Worm (Caenorhabditis elegans): ENCODE results near the gene T13B5.9.

T13B5.9 gene

DNA sequence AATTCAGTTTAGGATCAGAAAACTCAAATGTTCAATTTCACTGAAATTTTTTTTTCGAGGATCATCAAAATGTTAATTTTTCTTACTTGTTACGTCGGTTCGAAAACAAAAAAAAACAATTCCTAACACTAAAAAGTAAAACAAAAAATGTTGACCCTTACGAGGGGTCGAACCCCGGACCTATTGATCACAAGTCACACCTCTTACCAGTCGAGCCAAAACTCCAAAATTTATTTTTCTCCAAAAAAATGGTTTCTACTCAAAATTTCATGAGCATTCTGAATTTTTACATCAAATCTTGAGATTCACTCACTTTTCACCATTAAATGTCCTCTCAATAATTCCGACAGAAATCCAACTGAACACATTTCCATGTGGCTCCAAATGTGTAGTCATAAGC is 2.1 kb downstream of the T13B5.9 start:
- TF ChIP-seq hlh-13 (GFP tag; optimal IDR thresholded peaks at IDR 0.05) = no peak
- no peak for TF ChIP-seq T23F11.4 (GFP tag; optimal IDR thresholded peaks at IDR 0.05)
- TF ChIP-seq pros-1 (tag; optimal IDR thresholded peaks at IDR 0.05) = no peak
- no peak for TF ChIP-seq mec-3 (tag; optimal IDR thresholded peaks at IDR 0.05; ENCODE audit: borderline replicate concordance)
- no peak for TF ChIP-seq ceh-31 (tag; optimal IDR thresholded peaks at IDR 0.05)
- TF ChIP-seq tbx-7 (tag; optimal IDR thresholded peaks at IDR 0.05) = no peak
- TF ChIP-seq ceh-22 (tag; optimal IDR thresholded peaks at IDR 0.05) = no peak
- no peak for TF ChIP-seq C08G9.2 (tag; optimal IDR thresholded peaks at IDR 0.05)
- TF ChIP-seq rnt-1 (tag; optimal IDR thresholded peaks at IDR 0.05) = no peak
- no peak for TF ChIP-seq K02D7.2 (tag; optimal IDR thresholded peaks at IDR 0.05)
- TF ChIP-seq pat-9 (tag; optimal IDR thresholded peaks at IDR 0.05) = no peak
- no peak for TF ChIP-seq hlh-6 (tag; optimal IDR thresholded peaks at IDR 0.05)
- TF ChIP-seq nhr-232 (tag; optimal IDR thresholded peaks at IDR 0.05) = no peak
- TF ChIP-seq fkh-6 (tag; optimal IDR thresholded peaks at IDR 0.05) = no peak
- no peak for TF ChIP-seq dmd-4 (tag; optimal IDR thresholded peaks at IDR 0.05; ENCODE audit: borderline replicate concordance)
- no peak for TF ChIP-seq pqm-1 (tag; optimal IDR thresholded peaks at IDR 0.05)
- no peak for TF ChIP-seq zip-5 (tag; optimal IDR thresholded peaks at IDR 0.05)

DNA sequence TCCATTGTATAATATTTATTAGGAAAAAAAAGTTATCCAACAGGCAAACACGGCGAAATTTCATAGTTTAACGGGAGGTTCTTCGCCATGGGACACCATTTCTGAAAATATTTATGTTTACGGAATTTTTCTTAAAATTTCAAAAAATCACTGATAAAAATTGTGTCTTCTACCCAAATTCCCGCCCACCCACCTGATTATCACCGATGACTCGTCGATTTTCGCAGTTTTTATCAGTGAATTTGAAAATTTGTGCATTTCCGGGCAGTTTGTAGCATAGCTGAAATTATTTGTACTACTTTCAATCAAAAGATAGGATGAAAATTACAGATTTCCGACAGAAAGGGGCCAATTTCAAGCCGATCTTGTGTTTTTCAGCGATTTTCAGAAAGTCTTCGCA is 2.9 kb downstream of the T13B5.9 start:
- TF ChIP-seq unc-3 (GFP tag; conservative IDR thresholded peaks at IDR 0.05) = no peak
- TF ChIP-seq unc-3 (tag; optimal IDR thresholded peaks at IDR 0.05) = no peak

DNA sequence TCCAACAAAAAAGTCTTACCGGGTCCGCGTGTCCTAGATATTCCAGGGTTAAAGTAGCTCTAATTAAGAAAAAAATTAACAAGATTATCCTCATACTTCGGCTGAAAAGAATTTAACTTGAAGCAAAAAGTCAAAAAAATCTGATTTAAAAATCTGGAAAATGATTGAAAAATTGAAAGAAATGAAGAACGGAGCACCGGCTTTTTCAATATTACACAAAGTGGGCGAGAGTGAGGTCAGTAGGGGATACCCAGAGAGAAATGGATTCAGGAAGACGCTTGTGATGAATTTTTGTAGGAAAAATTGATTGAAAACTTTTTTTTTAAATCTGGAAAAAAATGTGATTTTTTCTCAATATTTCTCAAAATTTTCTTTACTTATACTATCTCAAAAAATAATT is 3.6 kb downstream of the T13B5.9 start, which contains the start of gene pho-14:
pho-14 (minus strand) TSS at position 101 of the 400 bp plus-strand sequence.
- no peak for TF ChIP-seq tbx-7 (tag; optimal IDR thresholded peaks at IDR 0.05)
- TF ChIP-seq K09A11.1 (tag; optimal IDR thresholded peaks at IDR 0.05; ENCODE audit: insufficient read depth) = no peak
- no peak for TF ChIP-seq pqm-1 (tag; optimal IDR thresholded peaks at IDR 0.05)
- no peak for TF ChIP-seq C08G9.2 (tag; optimal IDR thresholded peaks at IDR 0.05)
- no peak for TF ChIP-seq ref-2 (tag; optimal IDR thresholded peaks at IDR 0.05)
- no peak for TF ChIP-seq C38D4.7 (GFP tag; optimal IDR thresholded peaks at IDR 0.05)
- no peak for TF ChIP-seq ztf-16 (tag; optimal IDR thresholded peaks at IDR 0.05)
- no peak for TF ChIP-seq hlh-8 (tag; optimal IDR thresholded peaks at IDR 0.05)
- no peak for TF ChIP-seq unc-86 (tag; optimal IDR thresholded peaks at IDR 0.05)
- no peak for TF ChIP-seq ceh-14 (tag; optimal IDR thresholded peaks at IDR 0.05)
- no peak for TF ChIP-seq unc-55 (GFP tag; optimal IDR thresholded peaks at IDR 0.05)
- no peak for TF ChIP-seq pha-2 (tag; optimal IDR thresholded peaks at IDR 0.05)
- TF ChIP-seq pat-9 (tag; optimal IDR thresholded peaks at IDR 0.05) = no peak
- no peak for TF ChIP-seq pag-3 (tag; optimal IDR thresholded peaks at IDR 0.05; ENCODE audit: borderline replicate concordance)

DNA sequence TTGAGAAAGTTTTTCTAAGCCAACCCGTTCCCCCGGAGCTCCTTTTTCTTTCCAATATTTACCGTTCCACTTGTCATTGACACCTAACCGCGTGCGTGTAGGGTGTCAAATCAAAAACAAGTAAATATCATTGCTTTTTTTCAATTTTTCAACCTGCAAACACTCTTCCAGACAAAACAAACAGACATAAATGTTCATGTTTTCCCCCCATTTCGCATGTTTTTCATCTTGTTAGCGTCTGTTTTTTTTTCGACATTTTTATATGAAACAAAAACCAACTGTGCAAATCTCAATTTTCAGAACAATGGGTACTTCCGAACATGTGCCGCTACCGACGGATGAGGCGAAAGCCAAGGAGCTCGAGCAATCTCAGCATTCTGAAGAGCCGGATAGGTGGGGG is 12.6 kb downstream of the T13B5.9 start, which contains the start of gene snf-3:
snf-3 (plus strand) TSS at position 301 of the 400 bp plus-strand sequence.
- TF ChIP-seq elt-4 (tag; optimal IDR thresholded peaks at IDR 0.05) (no peak), madf-2 (tag; optimal IDR thresholded peaks at IDR 0.05) (no peak), zip-5 (tag; optimal IDR thresholded peaks at IDR 0.05) (no peak), ahr-1 (tag; optimal IDR thresholded peaks at IDR 0.05) (no peak), fax-1 (tag; optimal IDR thresholded peaks at IDR 0.05) (no peak), ceh-9 (tag; optimal IDR thresholded peaks at IDR 0.05) (no peak), ceh-24 (tag; optimal IDR thresholded peaks at IDR 0.05) (no peak), unc-3 (GFP tag; conservative IDR thresholded peaks at IDR 0.05) (no peak), unc-3 (tag; optimal IDR thresholded peaks at IDR 0.05) (no peak), nhr-11 (tag; optimal IDR thresholded peaks at IDR 0.05) (no peak), pat-9 (tag; optimal IDR thresholded peaks at IDR 0.05) (no peak), unc-86 (tag; optimal IDR thresholded peaks at IDR 0.05) (no peak)

DNA sequence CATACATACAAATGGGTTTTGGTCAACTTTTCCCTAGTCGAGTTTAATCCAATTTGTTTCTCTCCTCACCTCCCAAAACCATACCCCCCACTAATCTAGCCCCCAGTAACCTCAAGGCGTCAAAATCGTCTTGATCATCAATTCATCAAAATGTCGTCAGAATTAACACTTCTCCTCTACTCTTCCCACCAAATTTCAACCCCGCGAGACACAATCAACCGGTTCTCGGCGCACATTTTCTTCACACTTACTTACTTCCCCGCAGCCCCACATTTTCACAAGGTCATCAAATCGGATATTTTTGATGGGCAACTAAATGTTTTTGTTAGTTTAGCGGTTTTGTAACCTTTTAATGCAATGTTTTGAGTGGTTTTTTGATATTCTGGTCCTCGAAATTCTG is 13.6 kb downstream of the T13B5.9 start:
- no peak for TF ChIP-seq ztf-16 (tag; optimal IDR thresholded peaks at IDR 0.05)
- no peak for TF ChIP-seq unc-3 (GFP tag; conservative IDR thresholded peaks at IDR 0.05)
- TF ChIP-seq unc-3 (tag; optimal IDR thresholded peaks at IDR 0.05) = no peak
- no peak for TF ChIP-seq unc-42 (tag; optimal IDR thresholded peaks at IDR 0.05)
- TF ChIP-seq dmd-4 (tag; optimal IDR thresholded peaks at IDR 0.05; ENCODE audit: borderline replicate concordance) = no peak
- no peak for TF ChIP-seq pros-1 (tag; optimal IDR thresholded peaks at IDR 0.05)
- TF ChIP-seq che-1 (tag; optimal IDR thresholded peaks at IDR 0.05) = no peak
- TF ChIP-seq ceh-24 (tag; optimal IDR thresholded peaks at IDR 0.05) = no peak
- no peak for TF ChIP-seq ceh-19 (GFP tag; optimal IDR thresholded peaks at IDR 0.05)
- TF ChIP-seq pha-4 (tag; optimal IDR thresholded peaks at IDR 0.05) = no peak
- TF ChIP-seq K09A11.1 (tag; optimal IDR thresholded peaks at IDR 0.05; ENCODE audit: insufficient read depth) = no peak
- TF ChIP-seq pha-2 (tag; optimal IDR thresholded peaks at IDR 0.05) = no peak
- TF ChIP-seq lim-6 (tag; optimal IDR thresholded peaks at IDR 0.05) = no peak
- no peak for TF ChIP-seq syd-9 (tag; optimal IDR thresholded peaks at IDR 0.05)

Data from whole organism, late embryonic.